Fruit fly (Drosophila melanogaster) whole organism, adult: ENCODE data around the gene tey.

Experiments
- CG11617 ChIP-seq: fragments of 200-800 bp; sonication (Bioruptor generic); optimal IDR thresholded peaks from 2 replicates; lab custom pipeline; 2017; ENCODE audit warnings: mild to moderate bottlenecking, missing biosample characterization, missing genetic modification reagents, missing genetic modification characterization
- CG1620 ChIP-seq: fragments of 200-800 bp; sonication (Bioruptor generic); optimal IDR thresholded peaks from 2 replicates; lab custom pipeline; 2016; ENCODE audit warnings: missing biosample characterization, missing genetic modification characterization
- CG5204 ChIP-seq: fragments of 200-800 bp; sonication (Bioruptor generic); optimal IDR thresholded peaks from 2 replicates; lab custom pipeline; 2016; ENCODE audit warnings: missing biosample characterization, missing genetic modification characterization
- CG7045 ChIP-seq: fragments of 200-800 bp; sonication (Bioruptor generic); optimal IDR thresholded peaks from 2 replicates; lab custom pipeline; 2017; ENCODE audit warnings: missing biosample characterization, mild to moderate bottlenecking, missing genetic modification characterization
- Clk ChIP-seq: fragments of 200-800 bp; sonication (Bioruptor generic); optimal IDR thresholded peaks from 2 replicates; lab custom pipeline; 2017; ENCODE audit warnings: missing biosample characterization, missing genetic modification characterization
- Hr96 ChIP-seq: fragments of 200-800 bp; sonication (Bioruptor generic); optimal IDR thresholded peaks from 2 replicates; lab custom pipeline; 2016; ENCODE audit warnings: missing biosample characterization, missing genetic modification characterization
- cnc ChIP-seq, 2 experiments: fragments of >200 bp; optimal IDR thresholded peaks; 2 replicates each; lab custom pipeline; 2017
- kay ChIP-seq: fragments of 200-800 bp; sonication (Bioruptor generic); peaks from one replicate; lab custom pipeline; 2016; ENCODE audit warnings: missing biosample characterization, missing genetic modification characterization, borderline replicate concordance
- tj ChIP-seq: fragments of 200-800 bp; sonication (Bioruptor generic); optimal IDR thresholded peaks from 3 replicates; lab custom pipeline; 2017; ENCODE audit warnings: missing biosample characterization, mild to moderate bottlenecking, missing genetic modification characterization, moderate library complexity
- toe ChIP-seq: fragments of 200-800 bp; sonication (Bioruptor generic); optimal IDR thresholded peaks from 2 replicates; lab custom pipeline; 2016; ENCODE audit warnings: missing biosample characterization, missing genetic modification characterization

DNA sequence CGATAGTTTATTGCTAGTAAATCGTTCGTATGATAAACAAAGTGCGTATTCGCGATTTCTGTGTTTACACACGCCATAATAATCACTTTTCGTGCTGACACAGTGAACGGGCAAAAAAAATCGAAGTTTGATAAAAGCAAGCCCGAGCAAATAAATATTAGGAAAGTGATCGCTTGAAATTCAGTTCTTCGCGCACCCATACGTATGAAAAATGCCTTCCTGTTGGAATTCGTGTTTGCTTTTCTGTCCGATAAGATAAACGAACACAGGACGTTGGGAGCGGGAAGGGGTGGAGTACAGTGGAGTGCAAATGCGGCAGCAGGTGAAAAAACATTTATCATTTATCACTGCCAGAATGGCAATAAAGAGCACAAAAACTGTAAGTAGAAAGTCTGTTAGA lies 33.2 kb downstream of the tey start:
- TF ChIP-seq CG7045 = peak; percentile 48
- peak; percentile 28 for TF ChIP-seq Hr96 (GFP tag; lab: Kevin White, UChicago)
- no peak for TF ChIP-seq cnc (optimal IDR thresholded peaks at IDR 0.05; lab: Kevin White, UChicago)
- TF ChIP-seq CG11617 (GFP tag; lab: Kevin White, UChicago) = peak; percentile 60
- peak; percentile 95 for TF ChIP-seq kay (GFP tag; lab: Kevin White, UChicago)
- no peak for TF ChIP-seq CG5204 (GFP tag; lab: Kevin White, UChicago)
- peak; percentile 41 for TF ChIP-seq Clk
- peak; percentile 30 for TF ChIP-seq tj (GFP tag; lab: Kevin White, UChicago)
- TF ChIP-seq CG1620 (GFP tag; lab: Kevin White, UChicago) = no peak
- no peak for TF ChIP-seq toe (GFP tag; lab: Kevin White, UChicago)
